Fruit fly (Drosophila melanogaster): ENCODE results near the gene CG11841.
A peak's percentile ranks its signal among the peaks of the same experiment; 100 is the strongest.

CG11841 gene

dm6 chr3R:29075631-29076398 lies 25.0 kb downstream of the CG11841 start (continued):
- no peak for TF ChIP-seq CG30431 (GFP tag; optimal IDR thresholded peaks at IDR 0.05)
- no peak for TF ChIP-seq usp (GFP tag; optimal IDR thresholded peaks at IDR 0.05)
- TF ChIP-seq crol (GFP tag; IDR thresholded peaks at IDR 0.05): no peak
- peak; percentile 10 for TF ChIP-seq NfI (GFP tag; optimal IDR thresholded peaks at IDR 0.05)
- TF ChIP-seq sob (GFP tag; IDR thresholded peaks at IDR 0.05): 0 out of 2 replicates have a peak, but pooled peaks have one; percentile 22
- TF ChIP-seq fd3F (GFP tag; optimal IDR thresholded peaks at IDR 0.05): no peak
- TF ChIP-seq Mrtf (GFP tag; IDR thresholded peaks at IDR 0.05): no peak
- TF ChIP-seq CG16813 (GFP tag; IDR thresholded peaks at IDR 0.05; ENCODE audit: partially characterized antibody): no peak
- TF ChIP-seq mirr (GFP tag; optimal IDR thresholded peaks at IDR 0.05): no peak
- no peak for TF ChIP-seq twi (tag; optimal IDR thresholded peaks at IDR 0.05)
- no peak for TF ChIP-seq insv (GFP tag; optimal IDR thresholded peaks at IDR 0.05)
- TF ChIP-seq pan (optimal IDR thresholded peaks at IDR 0.05): no peak
- peak in 1 of 2 experiments; percentile 16 for TF ChIP-seq pan (GFP tag; optimal IDR thresholded peaks at IDR 0.05 in 1 of 2, IDR thresholded peaks at IDR 0.05 in 1 of 2)
- peak; percentile 13 for TF ChIP-seq CG12391 (tag; optimal IDR thresholded peaks at IDR 0.05)
- no peak for TF ChIP-seq CG17802 (tag; optimal IDR thresholded peaks at IDR 0.05)
- no peak for TF ChIP-seq maf-S (GFP tag; optimal IDR thresholded peaks at IDR 0.05)
- TF ChIP-seq CG2129 (GFP tag; IDR thresholded peaks at IDR 0.05; ENCODE audit: partially characterized antibody): no peak
- no peak for TF ChIP-seq CG10431 (GFP tag; optimal IDR thresholded peaks at IDR 0.05)
- peak; percentile 26; the same call in 1 of the 2 replicates for TF ChIP-seq CG17328 (GFP tag; IDR thresholded peaks at IDR 0.05)
- TF ChIP-seq ham (GFP tag; IDR thresholded peaks at IDR 0.05): no peak
- no peak for TF ChIP-seq PHDP (tag; optimal IDR thresholded peaks at IDR 0.05)
- TF ChIP-seq CG12659 (GFP tag; optimal IDR thresholded peaks at IDR 0.05): peak; percentile 4
- TF ChIP-seq CG7928 (GFP tag; optimal IDR thresholded peaks at IDR 0.05): no peak
- TF ChIP-seq CG18599 (GFP tag; optimal IDR thresholded peaks at IDR 0.05): peak; percentile 73
- TF ChIP-seq CG3838 (GFP tag; optimal IDR thresholded peaks at IDR 0.05): no peak
- no peak for TF ChIP-seq CG10462 (GFP tag; optimal IDR thresholded peaks at IDR 0.05)
- TF ChIP-seq ci (GFP tag; IDR thresholded peaks at IDR 0.05): no peak
- TF ChIP-seq MESR4 (GFP tag; optimal IDR thresholded peaks at IDR 0.05): no peak
- no peak for TF ChIP-seq CG18011 (GFP tag; optimal IDR thresholded peaks at IDR 0.05)
- TF ChIP-seq Oli (tag; optimal IDR thresholded peaks at IDR 0.05): no peak
- TF ChIP-seq GATAe (GFP tag; conservative IDR thresholded peaks at IDR 0.05): no peak
- TF ChIP-seq sd (tag; optimal IDR thresholded peaks at IDR 0.05): peak; percentile 12
- TF ChIP-seq Meics (GFP tag; optimal IDR thresholded peaks at IDR 0.05): peak; percentile 20
- peak; percentile 29 for TF ChIP-seq CG2712 (tag; optimal IDR thresholded peaks at IDR 0.05)
- TF ChIP-seq CG11398 (GFP tag; optimal IDR thresholded peaks at IDR 0.05): no peak
- TF ChIP-seq CG9215 (GFP tag; IDR thresholded peaks at IDR 0.05): no peak
- TF ChIP-seq CG4360 (GFP tag; IDR thresholded peaks at IDR 0.05): no peak
- no peak for TF ChIP-seq Ets97D (GFP tag; optimal IDR thresholded peaks at IDR 0.05)
- peak in 1 of 2 experiments; percentile 4 for TF ChIP-seq bsh (GFP tag; optimal IDR thresholded peaks at IDR 0.05)
- no peak for TF ChIP-seq hb (GFP tag; IDR thresholded peaks at IDR 0.05; ENCODE audit: partially characterized antibody)
- TF ChIP-seq gsb (GFP tag; IDR thresholded peaks at IDR 0.05): no peak
- TF ChIP-seq CG33213 (GFP tag; optimal IDR thresholded peaks at IDR 0.05): no peak
- TF ChIP-seq gcm (GFP tag; optimal IDR thresholded peaks at IDR 0.05): no peak
- TF ChIP-seq zf30C (GFP tag; optimal IDR thresholded peaks at IDR 0.05): no peak
- no peak for TF ChIP-seq CG10565 (GFP tag; optimal IDR thresholded peaks at IDR 0.05)
- TF ChIP-seq CG15073 (GFP tag; optimal IDR thresholded peaks at IDR 0.05): no peak
- TF ChIP-seq Taf1 (GFP tag; IDR thresholded peaks at IDR 0.05): no peak
- no peak for TF ChIP-seq C15 (GFP tag; IDR thresholded peaks at IDR 0.05)
- no peak for TF ChIP-seq HLHmδ (GFP tag; optimal IDR thresholded peaks at IDR 0.05)
